Worm (Caenorhabditis elegans) whole organism, L4/young adult: ENCODE results near the gene srlf-7.
A peak's percentile ranks its signal among the peaks of the same experiment; 100 is the strongest.

Source experiments
- W03F9.2 ChIP-seq: fragments of 150-350 bp; optimal IDR thresholded peaks from 2 replicates; lab custom pipeline; 2014; ENCODE audit warnings: missing biosample characterization, missing genetic modification characterization
- dao-5 ChIP-seq: sonication (generic microtip); optimal IDR thresholded peaks from 2 replicates; lab custom pipeline; 2016; ENCODE audit warnings: missing genotype, missing genetic modification characterization, moderate library complexity, missing compliant biosample characterization
- him-1 ChIP-seq: sonication (generic microtip); optimal IDR thresholded peaks from 2 replicates; lab custom pipeline; 2016; ENCODE audit warnings: missing genotype, missing genetic modification reagents, missing genetic modification characterization, missing compliant biosample characterization

Gene srlf-7

ce11 chrIV:7171222-7171621 is 17.9 kb upstream of the srlf-7 start, which contains the start of gene str-220:
Gene str-220, minus strand, starts transcription at chrIV:7171322.
- TF ChIP-seq dao-5 (tag; lab: Kevin White, UChicago) = no peak
- TF ChIP-seq W03F9.2 (tag; lab: Kevin White, UChicago) = no peak
- TF ChIP-seq him-1 (tag; lab: Kevin White, UChicago) = no peak

ce11 chrIV:7173489-7173888 is 15.6 kb upstream of the srlf-7 start, which contains the start of gene str-1:
Gene str-1, plus strand, starts transcription at chrIV:7173789.
- TF ChIP-seq W03F9.2 (tag; lab: Kevin White, UChicago) (no peak), dao-5 (tag; lab: Kevin White, UChicago) (no peak), him-1 (tag; lab: Kevin White, UChicago) (no peak)

ce11 chrIV:7175346-7175745 is 13.7 kb upstream of the srlf-7 start, which contains the start of gene C42D4.19:
Gene C42D4.19, plus strand, starts transcription at chrIV:7175646.
- TF ChIP-seq him-1 (tag; lab: Kevin White, UChicago) (no peak), dao-5 (tag; lab: Kevin White, UChicago) (no peak), W03F9.2 (tag; lab: Kevin White, UChicago) (no peak)

- TF ChIP-seq W03F9.2 (tag; lab: Kevin White, UChicago) (no peak), him-1 (tag; lab: Kevin White, UChicago) (no peak), dao-5 (tag; lab: Kevin White, UChicago) (no peak)
These were observed 12.2 kb upstream of the srlf-7 start, which contains the start of gene str-44 for ce11 chrIV:7176887-7177286. Gene str-44, plus strand, starts transcription at chrIV:7177187.

ce11 chrIV:7178942-7179341 is 10.1 kb upstream of the srlf-7 start, which contains the start of gene C42D4.3:
Gene C42D4.3, plus strand, starts transcription at chrIV:7179239.
- no peak for TF ChIP-seq him-1 (tag; lab: Kevin White, UChicago)
- no peak for TF ChIP-seq W03F9.2 (tag; lab: Kevin White, UChicago)
- no peak for TF ChIP-seq dao-5 (tag; lab: Kevin White, UChicago)

ce11 chrIV:7180304-7180703 is 8.8 kb upstream of the srlf-7 start, which contains the start of gene cest-10:
Gene cest-10, plus strand, starts transcription at chrIV:7180557.
- TF ChIP-seq him-1 (tag; lab: Kevin White, UChicago) (no peak), dao-5 (tag; lab: Kevin White, UChicago) (no peak), W03F9.2 (tag; lab: Kevin White, UChicago) (peak; percentile 6)

- TF ChIP-seq W03F9.2 (tag; lab: Kevin White, UChicago) (peak; percentile 12), him-1 (tag; lab: Kevin White, UChicago) (no peak), dao-5 (tag; lab: Kevin White, UChicago) (no peak)
These were observed 6.3 kb upstream of the srlf-7 start for ce11 chrIV:7182818-7183217.

ce11 chrIV:7184597-7184996 is 4.5 kb upstream of the srlf-7 start, which contains the start of gene clec-179:
Gene clec-179, minus strand, starts transcription at chrIV:7184697.
- TF ChIP-seq W03F9.2 (tag; lab: Kevin White, UChicago) = no peak
- TF ChIP-seq dao-5 (tag; lab: Kevin White, UChicago) = no peak
- TF ChIP-seq him-1 (tag; lab: Kevin White, UChicago) = no peak

- TF ChIP-seq dao-5 (tag; lab: Kevin White, UChicago) (no peak), W03F9.2 (tag; lab: Kevin White, UChicago) (no peak), him-1 (tag; lab: Kevin White, UChicago) (no peak)
These were observed 2.3 kb upstream of the srlf-7 start, which contains the start of gene str-249 for ce11 chrIV:7186756-7187155. Gene str-249, minus strand, starts transcription at chrIV:7186856.

ce11 chrIV:7188030-7188429 is 1.1 kb upstream of the srlf-7 start, which contains the start of gene C42D4.13:
Gene C42D4.13, minus strand, starts transcription at chrIV:7188130.
- TF ChIP-seq him-1 (tag; lab: Kevin White, UChicago) (no peak), W03F9.2 (tag; lab: Kevin White, UChicago) (no peak), dao-5 (tag; lab: Kevin White, UChicago) (no peak)

ce11 chrIV:7190409-7190808 is 1.3 kb downstream of the srlf-7 start:
- TF ChIP-seq W03F9.2 (tag; lab: Kevin White, UChicago) (no peak), him-1 (tag; lab: Kevin White, UChicago) (no peak), dao-5 (tag; lab: Kevin White, UChicago) (no peak)

- TF ChIP-seq dao-5 (tag; lab: Kevin White, UChicago) (no peak), W03F9.2 (tag; lab: Kevin White, UChicago) (no peak), him-1 (tag; lab: Kevin White, UChicago) (no peak)
These were observed 2.7 kb downstream of the srlf-7 start, which contains the start of gene R13A1.5 for ce11 chrIV:7191745-7192144. Gene R13A1.5, minus strand, starts transcription at chrIV:7191845.

ce11 chrIV:7195734-7196133 is 6.6 kb downstream of the srlf-7 start, which contains the start of gene best-16:
Gene best-16, minus strand, starts transcription at chrIV:7195834.
- TF ChIP-seq him-1 (tag; lab: Kevin White, UChicago) (no peak), W03F9.2 (tag; lab: Kevin White, UChicago) (no peak), dao-5 (tag; lab: Kevin White, UChicago) (no peak)

- TF ChIP-seq him-1 (tag; lab: Kevin White, UChicago) (no peak), dao-5 (tag; lab: Kevin White, UChicago) (no peak), W03F9.2 (tag; lab: Kevin White, UChicago) (no peak)
These were observed 7.8 kb downstream of the srlf-7 start, which contains the start of gene unc-8 for ce11 chrIV:7196853-7197252. Gene unc-8, plus strand, starts transcription at chrIV:7197153.
